Worm (Caenorhabditis elegans) whole organism, young adult: ENCODE data around the gene Y39B6A.30.

Source experiments
- B0035.1 ChIP-seq: sonication (generic microtip); optimal IDR thresholded peaks from 2 replicates; lab custom pipeline; 2016; ENCODE audit warnings: missing genetic modification characterization, mild to moderate bottlenecking, missing compliant biosample characterization, missing genotype, missing genetic modification reagents
- B0261.1 ChIP-seq: sonication (generic microtip); optimal IDR thresholded peaks from 2 replicates; lab custom pipeline; 2016; ENCODE audit warnings: mild to moderate bottlenecking, missing genetic modification characterization, moderate library complexity, missing compliant biosample characterization
- F10E7.11 ChIP-seq: sonication (generic microtip); optimal IDR thresholded peaks from 2 replicates; lab custom pipeline; 2017; ENCODE audit warnings: mild to moderate bottlenecking, missing genetic modification characterization, moderate library complexity, missing compliant biosample characterization
- K11D2.4 ChIP-seq: fragments of 200-800 bp; sonication (Bioruptor generic); IDR thresholded peaks from 2 replicates; pipeline ENCODE4 v1.3.6; 2022; ENCODE audit warnings: missing genetic modification reagents, missing genetic modification characterization, missing compliant biosample characterization
- bed-2 ChIP-seq: fragments of 200-800 bp; sonication (Bioruptor generic); IDR thresholded peaks from 2 replicates; pipeline ENCODE4 v1.3.6; 2022; ENCODE audit warnings: missing genetic modification reagents, missing genetic modification characterization, missing compliant biosample characterization
- dox-1 ChIP-seq: fragments of 200-800 bp; sonication (Bioruptor generic); IDR thresholded peaks from 2 replicates; pipeline ENCODE4 v1.3.6; 2022; ENCODE audit warnings: missing genetic modification reagents, missing genetic modification characterization, missing compliant biosample characterization
- ets-4 ChIP-seq: fragments of 200-800 bp; sonication (Bioruptor generic); optimal IDR thresholded peaks from 2 replicates; lab custom pipeline; 2018; ENCODE audit warnings: mild to moderate bottlenecking, missing genetic modification characterization, missing compliant biosample characterization
- mxl-1 ChIP-seq: sonication (generic microtip); optimal IDR thresholded peaks from 2 replicates; lab custom pipeline; 2016; ENCODE audit warnings: missing genetic modification characterization, missing compliant biosample characterization
- nhr-90 ChIP-seq: sonication (generic microtip); optimal IDR thresholded peaks from 2 replicates; lab custom pipeline; 2016; ENCODE audit warnings: missing genotype, mild to moderate bottlenecking, missing genetic modification characterization, missing compliant biosample characterization

DNA sequence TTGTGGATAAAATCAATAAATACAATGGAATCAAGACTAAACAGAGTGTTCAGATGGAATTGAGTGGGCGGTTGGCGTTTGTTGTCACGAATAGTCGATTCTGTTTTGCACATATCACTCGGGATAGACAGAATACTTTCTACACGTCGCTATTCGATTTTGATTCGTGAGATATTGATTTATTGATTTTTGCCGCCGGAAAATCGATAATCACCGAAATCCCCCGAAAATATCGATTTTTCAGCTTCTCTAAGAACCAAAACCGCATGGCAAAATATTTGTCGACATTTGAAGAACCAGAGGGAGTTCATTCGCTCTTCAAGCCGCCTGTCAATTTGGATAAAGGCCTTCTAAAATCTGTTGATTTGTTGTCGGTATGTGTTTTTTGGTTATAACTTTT, 4.0 kb upstream of the Y39B6A.30 start:
- TF ChIP-seq mxl-1 (tag; lab: Kevin White, UChicago) = no peak
- no peak for TF ChIP-seq bed-2 (GFP tag; lab: Robert Waterston, UW)
- TF ChIP-seq B0261.1 (tag; lab: Kevin White, UChicago) = no peak
- TF ChIP-seq dox-1 (GFP tag; lab: Robert Waterston, UW) = no peak
- no peak for TF ChIP-seq nhr-90
- no peak for TF ChIP-seq B0035.1 (tag; lab: Kevin White, UChicago)
- TF ChIP-seq F10E7.11 = no peak
- no peak for TF ChIP-seq K11D2.4 (GFP tag; lab: Robert Waterston, UW)
- TF ChIP-seq ets-4 (GFP tag; lab: Kevin White, UChicago) = no peak
